Worm (Caenorhabditis elegans) whole organism, late embryonic: ENCODE measurements around the gene cyp-14A1.

Experiments
- C38D4.7 ChIP-seq: fragments of 200-800 bp; sonication (Bioruptor generic); optimal IDR thresholded peaks from 2 replicates; lab custom pipeline; 2018; ENCODE audit warnings: mild to moderate bottlenecking, missing genetic modification characterization, moderate library complexity, missing compliant biosample characterization
- K02D7.2 ChIP-seq: sonication (generic microtip); optimal IDR thresholded peaks from 2 replicates; lab custom pipeline; 2017; ENCODE audit warnings: mild to moderate bottlenecking, missing genetic modification characterization, missing compliant biosample characterization
- T23F11.4 ChIP-seq: fragments of 200-800 bp; sonication (Bioruptor generic); optimal IDR thresholded peaks from 2 replicates; lab custom pipeline; 2018; ENCODE audit warnings: mild to moderate bottlenecking, missing genetic modification characterization, missing compliant biosample characterization
- elt-2 ChIP-seq: sonication (generic microtip); optimal IDR thresholded peaks from 2 replicates; lab custom pipeline; 2016; ENCODE audit warnings: missing genetic modification reagents, missing genetic modification characterization, missing compliant biosample characterization
- eyg-1 ChIP-seq: sonication (generic microtip); optimal IDR thresholded peaks from 2 replicates; lab custom pipeline; 2016; ENCODE audit warnings: missing genotype, missing genetic modification characterization, missing compliant biosample characterization
- fkh-10 ChIP-seq: fragments of 150-350 bp; optimal IDR thresholded peaks from 2 replicates; lab custom pipeline; 2014; ENCODE audit warnings: missing biosample characterization, missing genetic modification reagents, missing genetic modification characterization
- gmeb-2 ChIP-seq: sonication (generic microtip); optimal IDR thresholded peaks from 2 replicates; lab custom pipeline; 2016; ENCODE audit warnings: missing genetic modification characterization, inconsistent platforms, missing compliant biosample characterization
- hlh-30 ChIP-seq: sonication (generic microtip); optimal IDR thresholded peaks from 2 replicates; lab custom pipeline; 2017; ENCODE audit warnings: antibody characterized with exemption, missing genetic modification characterization, missing compliant biosample characterization; ENCODE audit not compliant: insufficient read depth
- nfya-1 ChIP-seq: sonication (generic microtip); optimal IDR thresholded peaks from 2 replicates; lab custom pipeline; 2017; ENCODE audit warnings: missing genetic modification characterization, mild to moderate bottlenecking, missing compliant biosample characterization, antibody characterized with exemption, moderate library complexity
- nhr-232 ChIP-seq: sonication (generic microtip); optimal IDR thresholded peaks from 2 replicates; lab custom pipeline; 2016; ENCODE audit warnings: missing genetic modification characterization, missing compliant biosample characterization
- sdc-2 ChIP-seq: sonication (generic microtip); optimal IDR thresholded peaks from 2 replicates; lab custom pipeline; 2016; ENCODE audit warnings: missing genotype, missing genetic modification characterization, missing compliant biosample characterization
- sox-4 ChIP-seq: sonication (generic microtip); optimal IDR thresholded peaks from 2 replicates; lab custom pipeline; 2017; ENCODE audit warnings: mild to moderate bottlenecking, missing genetic modification characterization, inconsistent platforms, missing compliant biosample characterization
- tbx-7 ChIP-seq: sonication (generic microtip); optimal IDR thresholded peaks from 2 replicates; lab custom pipeline; 2016; ENCODE audit warnings: missing genotype, missing genetic modification characterization, missing compliant biosample characterization
- unc-55 ChIP-seq: sonication (generic microtip); optimal IDR thresholded peaks from 2 replicates; lab custom pipeline; 2017; ENCODE audit warnings: missing biosample characterization, missing genetic modification reagents, missing genetic modification characterization

- TF ChIP-seq eyg-1, result no peak
- TF ChIP-seq nfya-1 (tag; lab: Kevin White, UChicago), result no peak
- TF ChIP-seq hlh-30 (tag; lab: Kevin White, UChicago), result no peak
- TF ChIP-seq fkh-10 (GFP tag; lab: Kevin White, UChicago), result no peak
- TF ChIP-seq tbx-7 (tag; lab: Kevin White, UChicago), result no peak
- no peak for TF ChIP-seq gmeb-2 (tag; lab: Kevin White, UChicago)
- no peak for TF ChIP-seq sox-4 (tag; lab: Kevin White, UChicago)
- TF ChIP-seq sdc-2 (tag; lab: Kevin White, UChicago), result no peak
- TF ChIP-seq unc-55 (GFP tag; lab: Kevin White, UChicago), result no peak
- TF ChIP-seq elt-2 (tag; lab: Kevin White, UChicago), result no peak
- no peak for TF ChIP-seq T23F11.4 (GFP tag; lab: Kevin White, UChicago)
- no peak for TF ChIP-seq K02D7.2 (tag; lab: Kevin White, UChicago)
- TF ChIP-seq nhr-232 (tag; lab: Kevin White, UChicago), result no peak
- no peak for TF ChIP-seq C38D4.7
Observed at ce11 chrX:13242231-13242630, 24.9 kb downstream of the cyp-14A1 start, which contains the start of gene K08H2.5.
